Fruit fly (Drosophila melanogaster) whole organism, prepupa: Measurements from ENCODE around the gene ZnT77C.

Experiments
- Blimp-1 ChIP-seq: fragments of 200-800 bp; sonication (Bioruptor generic); optimal IDR thresholded peaks from 3 replicates; lab custom pipeline; 2017; ENCODE audit warnings: missing biosample characterization, missing genetic modification characterization, mild to moderate bottlenecking, moderate library complexity, missing genetic modification reagents
- CG10631 ChIP-seq: fragments of 200-800 bp; sonication (Bioruptor generic); optimal IDR thresholded peaks from 2 replicates; lab custom pipeline; 2016; ENCODE audit warnings: missing biosample characterization, missing genetic modification characterization
- CG10669 ChIP-seq: fragments of 200-800 bp; sonication (Bioruptor generic); optimal IDR thresholded peaks from 3 replicates; lab custom pipeline; 2018; ENCODE audit warnings: missing biosample characterization, mild to moderate bottlenecking, missing genetic modification characterization, moderate library complexity
- CG11294 ChIP-seq: fragments of 200-800 bp; sonication (Bioruptor generic); IDR thresholded peaks from 2 replicates; pipeline ENCODE4 v1.3.6; 2022; ENCODE audit warnings: missing biosample characterization, missing genetic modification characterization
- CG11902 ChIP-seq: fragments of 200-800 bp; sonication (Bioruptor generic); optimal IDR thresholded peaks from 3 replicates; lab custom pipeline; 2016; ENCODE audit warnings: missing biosample characterization, missing genetic modification characterization
- CG15336 ChIP-seq: fragments of 200-800 bp; sonication (Bioruptor generic); IDR thresholded peaks from 2 replicates; pipeline ENCODE4 v1.3.6; 2022; ENCODE audit warnings: missing biosample characterization, missing genetic modification characterization
- CG1621 ChIP-seq: fragments of 200-800 bp; sonication (Bioruptor generic); optimal IDR thresholded peaks from 3 replicates; lab custom pipeline; 2018; ENCODE audit warnings: missing biosample characterization, mild to moderate bottlenecking, missing genetic modification characterization
- CG3032 ChIP-seq: fragments of 200-800 bp; optimal IDR thresholded peaks from 2 replicates; lab custom pipeline; 2019; ENCODE audit warnings: missing biosample characterization, mild to moderate bottlenecking, missing genetic modification characterization, moderate library complexity
- CG31627 ChIP-seq: fragments of 200-800 bp; sonication (Bioruptor generic); optimal IDR thresholded peaks from 3 replicates; lab custom pipeline; 2016; ENCODE audit warnings: missing biosample characterization, missing genetic modification characterization
- CG32006 ChIP-seq: fragments of 200-800 bp; sonication (Bioruptor generic); optimal IDR thresholded peaks from 3 replicates; lab custom pipeline; 2017; ENCODE audit warnings: missing biosample characterization, mild to moderate bottlenecking, missing genetic modification characterization
- CG34406 ChIP-seq: fragments of 200-800 bp; sonication (Bioruptor generic); optimal IDR thresholded peaks from 3 replicates; lab custom pipeline; 2016; ENCODE audit warnings: missing biosample characterization, missing genetic modification characterization
- CG3919 ChIP-seq: fragments of 200-800 bp; sonication (Bioruptor generic); optimal IDR thresholded peaks from 3 replicates; lab custom pipeline; 2016; ENCODE audit warnings: missing biosample characterization, missing genetic modification characterization
- CG4318 ChIP-seq: fragments of 200-800 bp; sonication (Bioruptor generic); optimal IDR thresholded peaks from 3 replicates; lab custom pipeline; 2017; ENCODE audit warnings: missing biosample characterization, mild to moderate bottlenecking, missing genetic modification characterization
- CG6163 ChIP-seq: fragments of 200-800 bp; sonication (Bioruptor generic); IDR thresholded peaks from 3 replicates; pipeline ENCODE4 v1.3.6; 2022; ENCODE audit warnings: missing biosample characterization, missing genetic modification characterization
- CG6276 ChIP-seq: fragments of 200-800 bp; sonication (Bioruptor generic); optimal IDR thresholded peaks from 2 replicates; lab custom pipeline; 2017; ENCODE audit warnings: missing biosample characterization, mild to moderate bottlenecking, missing genetic modification characterization
- CG6792 ChIP-seq: fragments of 200-800 bp; sonication (Bioruptor generic); optimal IDR thresholded peaks from 3 replicates; lab custom pipeline; 2016; ENCODE audit warnings: missing biosample characterization, missing genetic modification characterization
- CG6808 ChIP-seq: fragments of 200-800 bp; sonication (Bioruptor generic); optimal IDR thresholded peaks from 3 replicates; lab custom pipeline; 2017; ENCODE audit warnings: missing biosample characterization, missing genetic modification characterization, mild to moderate bottlenecking, moderate library complexity, missing genetic modification reagents
- CG7368 ChIP-seq: fragments of 200-800 bp; sonication (Bioruptor generic); optimal IDR thresholded peaks from 3 replicates; lab custom pipeline; 2016; ENCODE audit warnings: missing biosample characterization, missing genetic modification characterization
- CG8119 ChIP-seq: fragments of 200-800 bp; sonication (Bioruptor generic); IDR thresholded peaks from 3 replicates; pipeline ENCODE4 v1.3.6; 2022; ENCODE audit warnings: missing biosample characterization, missing genetic modification characterization
- CG8632 ChIP-seq: fragments of 200-800 bp; sonication (Bioruptor generic); optimal IDR thresholded peaks from 3 replicates; lab custom pipeline; 2016; ENCODE audit warnings: missing biosample characterization, missing genetic modification characterization
- CG9139 ChIP-seq: fragments of 200-800 bp; sonication (Bioruptor generic); optimal IDR thresholded peaks from 3 replicates; lab custom pipeline; 2017; ENCODE audit warnings: missing biosample characterization, mild to moderate bottlenecking, missing genetic modification characterization
- Eip75B ChIP-seq: fragments of 200-800 bp; sonication (Bioruptor generic); optimal IDR thresholded peaks from 3 replicates; lab custom pipeline; 2016; ENCODE audit warnings: missing biosample characterization, missing genetic modification characterization
- Eip78C ChIP-seq: fragments of 200-800 bp; sonication (Bioruptor generic); peaks from one replicate; lab custom pipeline; 2016; ENCODE audit warnings: missing biosample characterization, missing genetic modification characterization
- Eip93F ChIP-seq: fragments of 200-800 bp; sonication (Bioruptor generic); optimal IDR thresholded peaks from 2 replicates; lab custom pipeline; 2016; ENCODE audit warnings: missing biosample characterization, mild to moderate bottlenecking, missing genetic modification characterization
- Ets96B ChIP-seq: fragments of 200-800 bp; optimal IDR thresholded peaks from 2 replicates; lab custom pipeline; 2019; ENCODE audit warnings: missing biosample characterization, mild to moderate bottlenecking, missing genetic modification characterization, moderate library complexity
- Gug ChIP-seq: fragments of 200-800 bp; sonication (Bioruptor generic); IDR thresholded peaks from 2 replicates; pipeline ENCODE4 v1.3.6; 2022; ENCODE audit warnings: missing biosample characterization, missing genetic modification characterization
- Hr39 ChIP-seq: fragments of 200-800 bp; sonication (Bioruptor generic); optimal IDR thresholded peaks from 2 replicates; lab custom pipeline; 2016; ENCODE audit warnings: missing biosample characterization, missing genetic modification characterization
- Lpt ChIP-seq: fragments of 200-800 bp; sonication (Bioruptor generic); optimal IDR thresholded peaks from 3 replicates; lab custom pipeline; 2016; ENCODE audit warnings: missing biosample characterization, missing genetic modification characterization
- OdsH ChIP-seq: fragments of 200-800 bp; sonication (Bioruptor generic); optimal IDR thresholded peaks from 3 replicates; lab custom pipeline; 2016; ENCODE audit warnings: missing biosample characterization, missing genetic modification characterization
- acj6 ChIP-seq: fragments of 200-800 bp; sonication (Bioruptor generic); optimal IDR thresholded peaks from 3 replicates; lab custom pipeline; 2016; ENCODE audit warnings: missing biosample characterization, missing genetic modification characterization
- dac ChIP-seq: fragments of 200-800 bp; sonication (Bioruptor generic); optimal IDR thresholded peaks from 2 replicates; lab custom pipeline; 2017; ENCODE audit warnings: missing biosample characterization, mild to moderate bottlenecking, missing genetic modification characterization
- dsx ChIP-seq: fragments of 200-800 bp; optimal IDR thresholded peaks from 3 replicates; lab custom pipeline; 2019; ENCODE audit warnings: missing biosample characterization, mild to moderate bottlenecking, missing genetic modification characterization, moderate library complexity; ENCODE audit not compliant: poor library complexity, severe bottlenecking
- eg ChIP-seq: fragments of 200-800 bp; sonication (Bioruptor generic); IDR thresholded peaks from 3 replicates; pipeline ENCODE4 v1.3.6; 2022; ENCODE audit warnings: missing biosample characterization, missing genetic modification characterization
- fd59A ChIP-seq: fragments of 200-800 bp; sonication (Bioruptor generic); optimal IDR thresholded peaks from 2 replicates; lab custom pipeline; 2017; ENCODE audit warnings: missing biosample characterization, mild to moderate bottlenecking, missing genetic modification characterization, missing genetic modification reagents
- fkh ChIP-seq: fragments of 200-800 bp; sonication (Bioruptor generic); optimal IDR thresholded peaks from 3 replicates; lab custom pipeline; 2017; ENCODE audit warnings: missing biosample characterization, mild to moderate bottlenecking, missing genetic modification characterization, moderate library complexity
- net ChIP-seq: fragments of 200-800 bp; sonication (Bioruptor generic); optimal IDR thresholded peaks from 3 replicates; lab custom pipeline; 2016; ENCODE audit warnings: missing biosample characterization, missing genetic modification characterization
- salr ChIP-seq, 2 experiments: fragments of 200-800 bp; sonication (Bioruptor generic); optimal IDR thresholded peaks; 3 replicates each; lab custom pipeline; 2016 to 2018; ENCODE audit warnings: missing biosample characterization in 2 of 2, missing genetic modification characterization in 2 of 2, mild to moderate bottlenecking in 1 of 2
- spab ChIP-seq: fragments of 200-800 bp; sonication (Bioruptor generic); optimal IDR thresholded peaks from 2 replicates; lab custom pipeline; 2017; ENCODE audit warnings: missing biosample characterization, mild to moderate bottlenecking, missing genetic modification characterization, missing genetic modification reagents

ZnT77C gene

DNA sequence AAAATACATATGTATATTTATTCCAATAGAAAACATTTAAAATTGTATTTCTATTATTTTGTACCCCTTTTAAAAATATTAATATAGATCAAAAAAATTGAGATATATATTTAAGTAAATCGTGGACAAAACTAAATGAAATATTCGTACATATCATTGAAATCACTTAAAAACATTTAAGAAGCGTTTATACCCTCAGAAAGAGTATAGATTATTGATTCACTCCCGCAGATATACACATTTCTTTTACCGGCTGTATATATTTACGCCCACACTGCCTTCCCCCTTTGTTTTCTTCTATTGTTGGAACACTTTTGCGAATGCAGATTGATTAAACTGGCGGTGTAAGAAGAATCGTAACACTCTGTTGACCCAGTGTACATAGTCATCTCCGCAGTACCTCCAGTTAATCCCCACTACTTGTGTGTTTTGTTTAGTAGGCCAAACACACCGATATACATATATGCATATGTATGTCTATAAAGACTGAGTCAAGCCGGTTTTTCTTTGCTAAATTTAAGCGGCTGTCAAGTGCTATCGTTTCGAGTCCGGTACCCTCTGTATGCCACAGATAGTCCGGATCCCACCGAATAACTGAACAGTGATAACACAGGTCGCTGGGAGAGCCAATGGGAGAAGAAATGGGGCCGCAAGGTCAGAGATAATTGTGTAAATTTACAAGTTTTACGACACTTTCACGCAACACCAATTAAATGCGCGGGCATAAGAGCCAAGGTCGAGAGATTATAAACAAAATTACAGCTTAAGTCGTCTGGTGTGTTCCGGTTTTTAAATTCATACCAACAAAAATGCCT, 23.0 kb downstream of the ZnT77C start (continued):
- TF ChIP-seq CG31627 (GFP tag; lab: Kevin White, UChicago) = no peak
- TF ChIP-seq Eip75B = no peak
- TF ChIP-seq net = peak; percentile 8
- TF ChIP-seq Eip93F (GFP tag; lab: Kevin White, UChicago) = no peak
- TF ChIP-seq Ets96B (tag; lab: Kevin White, UChicago) = no peak
- no peak for TF ChIP-seq fd59A
- TF ChIP-seq CG9139 (GFP tag; lab: Kevin White, UChicago) = no peak
- peak; percentile 96 for TF ChIP-seq fkh (GFP tag; lab: Kevin White, UChicago)
- TF ChIP-seq CG8119 (GFP tag; lab: Robert Waterston, UW) = peak; percentile 34; the same call in 2 of the 3 replicates

DNA sequence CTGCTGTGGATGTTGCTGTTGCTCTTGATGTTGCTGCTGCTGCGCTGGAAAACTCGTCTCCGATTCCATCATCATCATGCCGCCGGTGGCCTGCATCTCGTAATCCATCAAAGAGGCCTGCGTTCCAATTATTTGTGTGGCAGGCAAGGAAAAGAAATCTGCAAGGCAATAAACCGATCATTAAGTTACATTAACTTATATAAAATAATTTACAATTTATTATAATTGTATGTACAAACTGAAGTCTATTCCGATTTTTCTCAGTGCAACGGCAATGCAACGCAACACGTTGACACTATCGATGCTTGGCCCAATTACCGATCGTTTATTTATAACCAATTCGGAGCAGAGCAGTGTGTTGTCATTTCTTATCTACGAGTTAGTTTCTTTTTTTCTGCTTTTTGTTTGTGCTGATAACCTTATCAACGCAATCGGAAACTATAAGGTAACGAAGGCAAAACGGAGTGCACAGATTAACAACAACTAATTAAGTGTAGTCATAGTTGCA, 23.7 kb downstream of the ZnT77C start:
- peak; percentile 37 for TF ChIP-seq fd59A
- no peak for TF ChIP-seq CG34406 (GFP tag; lab: Kevin White, UChicago)
- TF ChIP-seq CG11902 (GFP tag; lab: Kevin White, UChicago) = no peak
- peak; percentile 48 for TF ChIP-seq Gug (GFP tag; lab: Robert Waterston, UW)
- TF ChIP-seq eg = peak; percentile 82
- no peak for TF ChIP-seq CG3032 (tag; lab: Kevin White, UChicago)
- TF ChIP-seq CG3919 = peak; percentile 47
- peak; percentile 76 for TF ChIP-seq CG15336 (GFP tag; lab: Robert Waterston, UW)
- peak; percentile 1 for TF ChIP-seq Lpt (GFP tag; lab: Kevin White, UChicago)
- TF ChIP-seq salr (GFP tag; optimal IDR thresholded peaks at IDR 0.05; lab: Kevin White, UChicago) = peak in 1 of 2 experiments; percentile 42
- TF ChIP-seq dsx = no peak
- peak; percentile 8 for TF ChIP-seq acj6 (GFP tag; lab: Kevin White, UChicago)
- TF ChIP-seq CG32006 (GFP tag; lab: Kevin White, UChicago) = peak; percentile 68
- TF ChIP-seq CG6276 = peak; percentile 50
- peak; percentile 49; the same call in 1 of the 2 replicates for TF ChIP-seq CG11294 (GFP tag; lab: Robert Waterston, UW)
- peak; percentile 47 for TF ChIP-seq net
- peak; percentile 49; the same call in 2 of the 3 replicates for TF ChIP-seq CG8119 (GFP tag; lab: Robert Waterston, UW)
- TF ChIP-seq Hr39 = no peak
- no peak for TF ChIP-seq CG1621
- peak; percentile 75 for TF ChIP-seq Eip78C
- TF ChIP-seq dac (GFP tag; lab: Kevin White, UChicago) = peak; percentile 12
- TF ChIP-seq Blimp-1 = no peak
- TF ChIP-seq CG8632 (GFP tag; lab: Kevin White, UChicago) = peak; percentile 24
- TF ChIP-seq CG7368 (GFP tag; lab: Kevin White, UChicago) = peak; percentile 22
- no peak for TF ChIP-seq Eip75B
- no peak for TF ChIP-seq spab (GFP tag; lab: Kevin White, UChicago)
- no peak for TF ChIP-seq fkh (GFP tag; lab: Kevin White, UChicago)
- TF ChIP-seq CG4318 = peak; percentile 6
- peak; percentile 9 for TF ChIP-seq CG6792 (GFP tag; lab: Kevin White, UChicago)
- no peak for TF ChIP-seq CG10631 (GFP tag; lab: Kevin White, UChicago)
- TF ChIP-seq CG10669 (GFP tag; lab: Kevin White, UChicago) = peak; percentile 38
- TF ChIP-seq CG6163 (GFP tag; lab: Robert Waterston, UW) = peak; percentile 81
- TF ChIP-seq CG6808 (GFP tag; lab: Kevin White, UChicago) = no peak
- peak; percentile 39 for TF ChIP-seq OdsH (GFP tag; lab: Kevin White, UChicago)
